Fruit fly (Drosophila melanogaster) whole organism, embryonic: ENCODE results near the gene CG32354.

Experiments used
- Ada2b ChIP-seq: fragments of 200-800 bp; sonication (Bioruptor generic); IDR thresholded peaks from 2 replicates; pipeline ENCODE4 v1.3.6; 2022; ENCODE audit warnings: missing biosample characterization, missing genetic modification characterization
- C15 ChIP-seq: fragments of 200-800 bp; sonication (Bioruptor generic); IDR thresholded peaks from 3 replicates; pipeline ENCODE4 v1.3.6; 2022; ENCODE audit warnings: missing biosample characterization, missing genetic modification characterization
- CG11093 ChIP-seq: fragments of 200-800 bp; sonication (Bioruptor generic); IDR thresholded peaks from 3 replicates; pipeline ENCODE4 v1.3.6; 2022; ENCODE audit warnings: missing biosample characterization, missing genetic modification characterization
- CG11247 ChIP-seq: fragments of 200-800 bp; sonication (Bioruptor generic); IDR thresholded peaks from 2 replicates; pipeline ENCODE4 v1.3.6; 2022; ENCODE audit warnings: missing biosample characterization, missing genetic modification characterization
- CG12769 ChIP-seq: fragments of 200-800 bp; sonication (Bioruptor generic); optimal IDR thresholded peaks from 2 replicates; lab custom pipeline; 2019; ENCODE audit warnings: missing biosample characterization, mild to moderate bottlenecking, missing genetic modification characterization, moderate library complexity
- CG15073 ChIP-seq: fragments of 200-800 bp; sonication (Bioruptor generic); optimal IDR thresholded peaks from 2 replicates; lab custom pipeline; 2016; ENCODE audit warnings: missing biosample characterization, missing genetic modification characterization
- CG15269 ChIP-seq: fragments of 200-800 bp; sonication (Bioruptor generic); optimal IDR thresholded peaks from 2 replicates; lab custom pipeline; 2018; ENCODE audit warnings: missing biosample characterization, mild to moderate bottlenecking, missing genetic modification characterization, moderate library complexity
- CG15601 ChIP-seq: fragments of 200-800 bp; sonication (Bioruptor generic); optimal IDR thresholded peaks from 3 replicates; lab custom pipeline; 2019; ENCODE audit warnings: missing biosample characterization, mild to moderate bottlenecking, missing genetic modification characterization, moderate library complexity
- CG16779 ChIP-seq: fragments of 200-800 bp; sonication (Bioruptor generic); IDR thresholded peaks from 2 replicates; pipeline ENCODE4 v1.3.6; 2022; ENCODE audit warnings: missing biosample characterization, missing genetic modification characterization
- CG2129 ChIP-seq: fragments of 200-800 bp; sonication (Bioruptor generic); IDR thresholded peaks from 2 replicates; pipeline ENCODE4 v1.3.6; 2022; ENCODE audit warnings: missing biosample characterization, missing genetic modification characterization; ENCODE audit not compliant: partially characterized antibody
- CG30020 ChIP-seq: fragments of 200-800 bp; optimal IDR thresholded peaks from 2 replicates; lab custom pipeline; 2019; ENCODE audit warnings: missing biosample characterization, mild to moderate bottlenecking, missing genetic modification characterization, moderate library complexity
- CG31441 ChIP-seq: fragments of 200-800 bp; sonication (Bioruptor generic); IDR thresholded peaks from 2 replicates; pipeline ENCODE4 v1.3.6; 2022; ENCODE audit warnings: missing biosample characterization, missing genetic modification characterization
- CG34422 ChIP-seq: fragments of 200-800 bp; sonication (Bioruptor generic); IDR thresholded peaks from 3 replicates; pipeline ENCODE4 v1.3.6; 2022; ENCODE audit warnings: missing biosample characterization, missing genetic modification characterization
- CG3838 ChIP-seq: fragments of 200-800 bp; sonication (Bioruptor generic); optimal IDR thresholded peaks from 3 replicates; lab custom pipeline; 2016; ENCODE audit warnings: missing biosample characterization, missing genetic modification characterization
- CG3995 ChIP-seq: fragments of 200-800 bp; sonication (Bioruptor generic); optimal IDR thresholded peaks from 3 replicates; lab custom pipeline; 2016; ENCODE audit warnings: missing biosample characterization, missing genetic modification characterization
- CG4730 ChIP-seq: fragments of 200-800 bp; sonication (Bioruptor generic); IDR thresholded peaks from 2 replicates; pipeline ENCODE4 v1.3.6; 2022; ENCODE audit warnings: missing biosample characterization, missing genetic modification characterization
- CG4820 ChIP-seq: fragments of 200-800 bp; sonication (Bioruptor generic); optimal IDR thresholded peaks from 3 replicates; lab custom pipeline; 2016; ENCODE audit warnings: missing biosample characterization, missing genetic modification characterization
- CG6813 ChIP-seq: fragments of 200-800 bp; sonication (Bioruptor generic); optimal IDR thresholded peaks from 2 replicates; lab custom pipeline; 2017; ENCODE audit warnings: missing biosample characterization, missing genetic modification characterization, mild to moderate bottlenecking, moderate library complexity, missing genetic modification reagents
- CG7372 ChIP-seq: fragments of 200-800 bp; sonication (Bioruptor generic); IDR thresholded peaks from 2 replicates; pipeline ENCODE4 v1.3.6; 2022; ENCODE audit warnings: missing biosample characterization, missing genetic modification characterization
- CG7786 ChIP-seq: fragments of 200-800 bp; sonication (Bioruptor generic); optimal IDR thresholded peaks from 2 replicates; lab custom pipeline; 2016; ENCODE audit warnings: missing biosample characterization, missing genetic modification characterization
- CG7839 ChIP-seq: fragments of 200-800 bp; sonication (Bioruptor generic); optimal IDR thresholded peaks from 3 replicates; lab custom pipeline; 2018; ENCODE audit warnings: missing biosample characterization, mild to moderate bottlenecking, missing genetic modification characterization, moderate library complexity
- CG8089 ChIP-seq: fragments of 200-800 bp; sonication (Bioruptor generic); optimal IDR thresholded peaks from 3 replicates; lab custom pipeline; 2016; ENCODE audit warnings: missing biosample characterization, missing genetic modification characterization
- CG8359 ChIP-seq: fragments of 200-800 bp; sonication (Bioruptor generic); optimal IDR thresholded peaks from 2 replicates; lab custom pipeline; 2017; ENCODE audit warnings: missing biosample characterization, mild to moderate bottlenecking, missing genetic modification characterization, borderline replicate concordance
- CG8765 ChIP-seq: fragments of 200-800 bp; sonication (Bioruptor generic); IDR thresholded peaks from 2 replicates; pipeline ENCODE4 v1.3.6; 2022; ENCODE audit warnings: missing biosample characterization, missing genetic modification characterization
- Dll ChIP-seq: fragments of 200-800 bp; sonication (Bioruptor generic); IDR thresholded peaks from 4 replicates; pipeline ENCODE4 v1.3.6; 2022; ENCODE audit warnings: missing biosample characterization, missing genetic modification characterization; ENCODE audit not compliant: partially characterized antibody
- Drgx ChIP-seq: fragments of 200-800 bp; sonication (Bioruptor generic); IDR thresholded peaks from 2 replicates; pipeline ENCODE4 v1.3.6; 2022; ENCODE audit warnings: missing biosample characterization, missing genetic modification characterization
- ERR ChIP-seq: fragments of 200-800 bp; sonication (Bioruptor generic); optimal IDR thresholded peaks from 2 replicates; lab custom pipeline; 2016; ENCODE audit warnings: missing biosample characterization, missing genetic modification characterization
- HLH4C ChIP-seq: fragments of 200-800 bp; sonication (Bioruptor generic); IDR thresholded peaks from 3 replicates; pipeline ENCODE4 v1.3.6; 2022; ENCODE audit warnings: missing biosample characterization, missing genetic modification characterization; ENCODE audit not compliant: partially characterized antibody
- Hand ChIP-seq: fragments of 200-800 bp; sonication (Bioruptor generic); optimal IDR thresholded peaks from 2 replicates; lab custom pipeline; 2017; ENCODE audit warnings: mild to moderate bottlenecking, missing biosample characterization, missing genetic modification reagents, missing genetic modification characterization
- ap ChIP-seq: fragments of 200-800 bp; sonication (Bioruptor generic); IDR thresholded peaks from 2 replicates; pipeline ENCODE4 v1.3.6; 2022; ENCODE audit warnings: missing biosample characterization, missing genetic modification characterization
- bbx ChIP-seq: fragments of 200-800 bp; sonication (Bioruptor generic); IDR thresholded peaks from 2 replicates; pipeline ENCODE4 v1.3.6; 2022; ENCODE audit warnings: missing biosample characterization, missing genetic modification characterization; ENCODE audit not compliant: partially characterized antibody
- bcd ChIP-seq: fragments of 200-800 bp; sonication (Bioruptor generic); optimal IDR thresholded peaks from 2 replicates; lab custom pipeline; 2017; ENCODE audit warnings: missing biosample characterization, mild to moderate bottlenecking, missing genetic modification characterization
- bsh ChIP-seq, 2 experiments: fragments of 200-800 bp; sonication (Bioruptor generic); optimal IDR thresholded peaks; 2 replicates each; lab custom pipeline; 2017 to 2018; ENCODE audit warnings: mild to moderate bottlenecking in 2 of 2, missing biosample characterization in 2 of 2, missing genetic modification characterization in 2 of 2, moderate library complexity in 1 of 2
- cas ChIP-seq: fragments of 200-800 bp; sonication (Bioruptor generic); IDR thresholded peaks from 2 replicates; pipeline ENCODE4 v1.3.6; 2022; ENCODE audit warnings: missing biosample characterization, missing genetic modification characterization
- caup ChIP-seq: fragments of 200-800 bp; sonication (Bioruptor generic); optimal IDR thresholded peaks from 3 replicates; lab custom pipeline; 2017; ENCODE audit warnings: missing biosample characterization, mild to moderate bottlenecking, missing genetic modification characterization, moderate library complexity; ENCODE audit not compliant: severe bottlenecking
- dati ChIP-seq: fragments of 200-800 bp; sonication (Bioruptor generic); IDR thresholded peaks from 2 replicates; pipeline ENCODE4 v1.3.6; 2022; ENCODE audit warnings: missing biosample characterization, missing genetic modification characterization
- dmrt11E ChIP-seq: fragments of 200-800 bp; sonication (Bioruptor generic); optimal IDR thresholded peaks from 3 replicates; lab custom pipeline; 2018; ENCODE audit warnings: missing biosample characterization, mild to moderate bottlenecking, missing genetic modification characterization, moderate library complexity
- esg ChIP-seq: fragments of 200-800 bp; sonication (Bioruptor generic); conservative IDR thresholded peaks from 2 replicates; pipeline ENCODE4 v1.3.6; 2022; ENCODE audit warnings: missing biosample characterization, missing genetic modification characterization
- fd3F ChIP-seq: fragments of 200-800 bp; sonication (Bioruptor generic); optimal IDR thresholded peaks from 2 replicates; lab custom pipeline; 2018; ENCODE audit warnings: missing biosample characterization, mild to moderate bottlenecking, missing genetic modification characterization, moderate library complexity
- fd96Cb ChIP-seq: fragments of 200-800 bp; sonication (Bioruptor generic); optimal IDR thresholded peaks from 2 replicates; lab custom pipeline; 2018; ENCODE audit warnings: missing biosample characterization, mild to moderate bottlenecking, missing genetic modification characterization, moderate library complexity
- hb ChIP-seq: fragments of 200-800 bp; sonication (Bioruptor generic); IDR thresholded peaks from 3 replicates; pipeline ENCODE4 v1.3.6; 2022; ENCODE audit warnings: missing biosample characterization, missing genetic modification characterization; ENCODE audit not compliant: partially characterized antibody
- kni ChIP-seq: fragments of 200-800 bp; sonication (Bioruptor generic); optimal IDR thresholded peaks from 3 replicates; lab custom pipeline; 2017; ENCODE audit warnings: mild to moderate bottlenecking, missing biosample characterization, missing genetic modification reagents, missing genetic modification characterization
- pros ChIP-seq: fragments of 200-800 bp; sonication (Bioruptor generic); optimal IDR thresholded peaks from 3 replicates; lab custom pipeline; 2019; ENCODE audit warnings: missing biosample characterization, mild to moderate bottlenecking, missing genetic modification characterization, moderate library complexity
- salm ChIP-seq: fragments of 200-800 bp; sonication (Bioruptor generic); optimal IDR thresholded peaks from 2 replicates; lab custom pipeline; 2018; ENCODE audit warnings: missing biosample characterization, mild to moderate bottlenecking, missing genetic modification characterization
- sisA ChIP-seq: fragments of 200-800 bp; sonication (Bioruptor generic); IDR thresholded peaks from 2 replicates; pipeline ENCODE4 v1.3.6; 2022; ENCODE audit warnings: missing biosample characterization, missing genetic modification characterization
- so ChIP-seq: fragments of 200-800 bp; sonication (Bioruptor generic); IDR thresholded peaks from 3 replicates; pipeline ENCODE4 v1.3.6; 2022; ENCODE audit warnings: missing biosample characterization, missing genetic modification characterization
- stc ChIP-seq: fragments of 200-800 bp; sonication (Bioruptor generic); IDR thresholded peaks from 2 replicates; pipeline ENCODE4 v1.3.6; 2022; ENCODE audit warnings: missing biosample characterization, missing genetic modification characterization
- twi ChIP-seq: fragments of 200-800 bp; optimal IDR thresholded peaks from 2 replicates; lab custom pipeline; 2019; ENCODE audit warnings: missing biosample characterization, mild to moderate bottlenecking, missing genetic modification characterization, moderate library complexity
- yki ChIP-seq: fragments of >200 bp; optimal IDR thresholded peaks from 3 replicates; lab custom pipeline; 2018
- zfh2 ChIP-seq: fragments of 200-800 bp; sonication (Bioruptor generic); optimal IDR thresholded peaks from 2 replicates; lab custom pipeline; 2016; ENCODE audit warnings: missing biosample characterization, missing genetic modification characterization

Gene CG32354

DNA sequence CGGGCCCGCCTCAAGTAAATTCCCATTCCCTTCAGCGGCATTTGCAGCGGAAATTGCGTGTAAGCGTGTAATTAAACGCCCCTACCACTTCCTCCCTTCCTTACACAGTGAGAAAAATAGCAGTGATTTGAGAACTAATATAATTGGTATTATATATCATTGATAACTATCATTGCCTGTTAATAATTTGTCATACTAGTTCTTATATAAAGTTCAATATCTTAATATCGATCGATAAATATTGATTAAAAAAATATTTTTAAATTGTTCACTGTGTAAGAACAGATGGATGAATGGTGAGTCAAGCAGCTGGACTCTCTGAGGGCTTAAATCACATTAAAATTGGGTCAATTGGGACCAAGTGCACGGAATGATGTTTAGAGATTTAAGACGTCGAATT is 23.0 kb upstream of the CG32354 start (continued):
- TF ChIP-seq CG3995 (no peak), bbx (GFP tag; lab: Robert Waterston, UW) (no peak), stc (GFP tag; lab: Robert Waterston, UW) (peak; percentile 39; the same call in 1 of the 2 replicates), bsh (GFP tag; optimal IDR thresholded peaks at IDR 0.05; lab: Kevin White, UChicago) (peak in 1 of 2 experiments; percentile 8), zfh2 (no peak), HLH4C (GFP tag; lab: Robert Waterston, UW) (no peak), CG15601 (tag; lab: Kevin White, UChicago) (no peak), CG30020 (no peak), salm (no peak), fd96Cb (tag; lab: Kevin White, UChicago) (peak; percentile 61), caup (GFP tag; lab: Kevin White, UChicago) (no peak), CG2129 (no peak), CG15073 (GFP tag; lab: Kevin White, UChicago) (no peak), dmrt11E (peak; percentile 29), Dll (no peak), CG4730 (GFP tag; lab: Robert Waterston, UW) (peak; percentile 24; the same call in 1 of the 2 replicates), kni (no peak), pros (no peak), CG7839 (tag; lab: Kevin White, UChicago) (peak; percentile 44), CG3838 (GFP tag; lab: Kevin White, UChicago) (no peak), cas (GFP tag; lab: Robert Waterston, UW) (0 out of 2 replicates have a peak, but pooled peaks have one; percentile 7), CG16779 (no peak), CG31441 (GFP tag; lab: Robert Waterston, UW) (peak; percentile 73), sisA (GFP tag; lab: Robert Waterston, UW) (peak; percentile 38), hb (GFP tag; lab: Robert Waterston, UW) (no peak), bcd (no peak), Ada2b (GFP tag; lab: Robert Waterston, UW) (0 out of 2 replicates have a peak, but pooled peaks have one; percentile 28), CG12769 (no peak), CG11093 (GFP tag; lab: Robert Waterston, UW) (no peak), ap (GFP tag; lab: Robert Waterston, UW) (peak; percentile 23; the same call in 1 of the 2 replicates), CG6813 (no peak), yki (lab: Kevin White, UChicago) (no peak), esg (GFP tag; lab: Robert Waterston, UW) (0 out of 2 replicates have a peak, but pooled peaks have one; percentile 13)
- TF ChIP-seq, all 482 proteins: peak for 143

dm6 chr3L:8441745-8442575 is 20.0 kb upstream of the CG32354 start, which contains the start of gene Unr:
TSS of gene Unr (minus strand) at chr3L:8442381.
- TF ChIP-seq fd3F (GFP tag; lab: Kevin White, UChicago) (peak; percentile 53), CG11247 (GFP tag; lab: Robert Waterston, UW) (peak; percentile 81), CG4820 (GFP tag; lab: Kevin White, UChicago) (peak; percentile 63), CG7786 (GFP tag; lab: Kevin White, UChicago) (peak; percentile 87), CG15269 (tag; lab: Kevin White, UChicago) (peak; percentile 79), yki (lab: Kevin White, UChicago) (no peak), dati (no peak), CG8765 (GFP tag; lab: Robert Waterston, UW) (peak; percentile 52; the same call in 1 of the 2 replicates), so (GFP tag; lab: Robert Waterston, UW) (peak; percentile 68; the same call in 2 of the 3 replicates), CG8089 (GFP tag; lab: Kevin White, UChicago) (peak; percentile 52), CG7372 (GFP tag; lab: Robert Waterston, UW) (peak; percentile 60), ERR (GFP tag; lab: Kevin White, UChicago) (peak; percentile 70), Hand (GFP tag; lab: Kevin White, UChicago) (no peak), CG8359 (GFP tag; lab: Kevin White, UChicago) (peak; percentile 17), CG34422 (GFP tag; lab: Robert Waterston, UW) (peak; percentile 91), C15 (GFP tag; lab: Robert Waterston, UW) (peak; percentile 64; the same call in 2 of the 3 replicates), Drgx (GFP tag; lab: Robert Waterston, UW) (peak; percentile 68), twi (tag; lab: Kevin White, UChicago) (peak; percentile 52)
